Fruit fly (Drosophila melanogaster) whole organism, embryonic: ENCODE results near the gene CG14696.

ENCODE experiments used
- Adf1 ChIP-seq: fragments of 200-800 bp; sonication (Bioruptor generic); IDR thresholded peaks from 2 replicates; pipeline ENCODE4 v1.3.6; 2022; ENCODE audit warnings: missing biosample characterization, missing genetic modification characterization
- B-H1 ChIP-seq: fragments of 200-800 bp; sonication (Bioruptor generic); IDR thresholded peaks from 3 replicates; pipeline ENCODE4 v1.3.6; 2022; ENCODE audit warnings: missing biosample characterization, missing genetic modification characterization
- Bgb ChIP-seq: fragments of 200-800 bp; sonication (Bioruptor generic); IDR thresholded peaks from 2 replicates; pipeline ENCODE4 v1.3.6; 2022; ENCODE audit warnings: missing biosample characterization, missing genetic modification characterization; ENCODE audit not compliant: partially characterized antibody
- CG10147 ChIP-seq: fragments of 200-800 bp; sonication (Bioruptor generic); optimal IDR thresholded peaks from 2 replicates; lab custom pipeline; 2019; ENCODE audit warnings: missing biosample characterization, mild to moderate bottlenecking, missing genetic modification characterization, moderate library complexity
- CG10431 ChIP-seq: fragments of 200-800 bp; sonication (Bioruptor generic); optimal IDR thresholded peaks from 3 replicates; lab custom pipeline; 2018; ENCODE audit warnings: missing biosample characterization, mild to moderate bottlenecking, missing genetic modification characterization
- CG10543 ChIP-seq: fragments of 200-800 bp; sonication (Bioruptor generic); optimal IDR thresholded peaks from 3 replicates; lab custom pipeline; 2017; ENCODE audit warnings: missing biosample characterization, mild to moderate bottlenecking, missing genetic modification characterization, moderate library complexity
- CG11398 ChIP-seq: fragments of 200-800 bp; sonication (Bioruptor generic); optimal IDR thresholded peaks from 2 replicates; lab custom pipeline; 2016; ENCODE audit warnings: missing biosample characterization, missing genetic modification characterization
- CG12071 ChIP-seq: fragments of 200-800 bp; sonication (Bioruptor generic); optimal IDR thresholded peaks from 3 replicates; lab custom pipeline; 2018; ENCODE audit warnings: missing biosample characterization, mild to moderate bottlenecking, missing genetic modification characterization
- CG12391 ChIP-seq: fragments of 200-800 bp; sonication (Bioruptor generic); optimal IDR thresholded peaks from 3 replicates; lab custom pipeline; 2018; ENCODE audit warnings: missing biosample characterization, mild to moderate bottlenecking, missing genetic modification characterization, moderate library complexity
- CG13296 ChIP-seq: fragments of 200-800 bp; sonication (Bioruptor generic); optimal IDR thresholded peaks from 3 replicates; lab custom pipeline; 2018; ENCODE audit warnings: missing biosample characterization, mild to moderate bottlenecking, missing genetic modification characterization
- CG14667 ChIP-seq: fragments of 200-800 bp; sonication (Bioruptor generic); IDR thresholded peaks from 2 replicates; pipeline ENCODE4 v1.3.6; 2022; ENCODE audit warnings: missing biosample characterization, missing genetic modification characterization
- CG1647 ChIP-seq: fragments of 200-800 bp; sonication (Bioruptor generic); optimal IDR thresholded peaks from 3 replicates; lab custom pipeline; 2016; ENCODE audit warnings: missing biosample characterization, missing genetic modification characterization
- CG17385 ChIP-seq: fragments of 200-800 bp; sonication (Bioruptor generic); optimal IDR thresholded peaks from 3 replicates; lab custom pipeline; 2018; ENCODE audit warnings: missing biosample characterization, mild to moderate bottlenecking, missing genetic modification characterization
- CG2120 ChIP-seq: fragments of 200-800 bp; sonication (Bioruptor generic); optimal IDR thresholded peaks from 3 replicates; lab custom pipeline; 2016; ENCODE audit warnings: missing biosample characterization, missing genetic modification characterization
- CG2875 ChIP-seq: fragments of 200-800 bp; sonication (Bioruptor generic); optimal IDR thresholded peaks from 2 replicates; lab custom pipeline; 2017; ENCODE audit warnings: missing biosample characterization, mild to moderate bottlenecking, missing genetic modification characterization, missing genetic modification reagents
- CG31224 ChIP-seq: fragments of 200-800 bp; sonication (Bioruptor generic); IDR thresholded peaks from 2 replicates; pipeline ENCODE4 v1.3.6; 2022; ENCODE audit warnings: missing biosample characterization, missing genetic modification characterization
- CG32532 ChIP-seq: fragments of 200-800 bp; sonication (Bioruptor generic); IDR thresholded peaks from 2 replicates; pipeline ENCODE4 v1.3.6; 2022; ENCODE audit warnings: missing biosample characterization, missing genetic modification characterization
- CG34224 ChIP-seq: fragments of 200-800 bp; sonication (Bioruptor generic); IDR thresholded peaks from 3 replicates; pipeline ENCODE4 v1.3.6; 2022; ENCODE audit warnings: missing biosample characterization, missing genetic modification characterization; ENCODE audit not compliant: partially characterized antibody
- CG7357 ChIP-seq: fragments of 200-800 bp; sonication (Bioruptor generic); IDR thresholded peaks from 3 replicates; pipeline ENCODE4 v1.3.6; 2022; ENCODE audit warnings: missing biosample characterization, missing genetic modification characterization
- CG7556 ChIP-seq: fragments of 200-800 bp; sonication (Bioruptor generic); optimal IDR thresholded peaks from 2 replicates; lab custom pipeline; 2017; ENCODE audit warnings: missing biosample characterization, mild to moderate bottlenecking, missing genetic modification characterization
- CG8359 ChIP-seq: fragments of 200-800 bp; sonication (Bioruptor generic); optimal IDR thresholded peaks from 2 replicates; lab custom pipeline; 2017; ENCODE audit warnings: missing biosample characterization, mild to moderate bottlenecking, missing genetic modification characterization, borderline replicate concordance
- CG9817 ChIP-seq: fragments of 200-800 bp; sonication (Bioruptor generic); optimal IDR thresholded peaks from 2 replicates; lab custom pipeline; 2018; ENCODE audit warnings: missing biosample characterization, mild to moderate bottlenecking, missing genetic modification characterization, moderate library complexity
- CG9876 ChIP-seq: fragments of 200-800 bp; sonication (Bioruptor generic); optimal IDR thresholded peaks from 2 replicates; lab custom pipeline; 2016; ENCODE audit warnings: missing biosample characterization, missing genetic modification characterization
- CkIIα-i1 ChIP-seq: fragments of 200-800 bp; sonication (Bioruptor generic); IDR thresholded peaks from 2 replicates; pipeline ENCODE4 v1.3.6; 2022; ENCODE audit warnings: missing biosample characterization, missing genetic modification characterization
- CrebB ChIP-seq: fragments of 200-800 bp; sonication (Bioruptor generic); optimal IDR thresholded peaks from 3 replicates; lab custom pipeline; 2018; ENCODE audit warnings: missing biosample characterization, mild to moderate bottlenecking, missing genetic modification characterization
- Deaf1 ChIP-seq: fragments of 200-800 bp; optimal IDR thresholded peaks from 3 replicates; lab custom pipeline; 2019; ENCODE audit warnings: missing biosample characterization, mild to moderate bottlenecking, missing genetic modification characterization, moderate library complexity
- HLH54F ChIP-seq: fragments of 200-800 bp; sonication (Bioruptor generic); optimal IDR thresholded peaks from 3 replicates; lab custom pipeline; 2016; ENCODE audit warnings: missing biosample characterization, missing genetic modification characterization
- Mad ChIP-seq: fragments of 200-800 bp; sonication (Bioruptor generic); optimal IDR thresholded peaks from 2 replicates; lab custom pipeline; 2016; ENCODE audit warnings: missing biosample characterization, missing genetic modification characterization
- Mrtf ChIP-seq: fragments of 200-800 bp; sonication (Bioruptor generic); IDR thresholded peaks from 3 replicates; pipeline ENCODE4 v1.3.6; 2022; ENCODE audit warnings: missing biosample characterization, missing genetic modification characterization
- ac ChIP-seq: fragments of 200-800 bp; sonication (Bioruptor generic); optimal IDR thresholded peaks from 3 replicates; lab custom pipeline; 2017; ENCODE audit warnings: missing biosample characterization, mild to moderate bottlenecking, missing genetic modification characterization
- bigmax ChIP-seq: fragments of 200-800 bp; sonication (Bioruptor generic); optimal IDR thresholded peaks from 2 replicates; lab custom pipeline; 2018; ENCODE audit warnings: missing biosample characterization, mild to moderate bottlenecking, missing genetic modification characterization
- bsh ChIP-seq, 2 experiments: fragments of 200-800 bp; sonication (Bioruptor generic); optimal IDR thresholded peaks; 2 replicates each; lab custom pipeline; 2017 to 2018; ENCODE audit warnings: mild to moderate bottlenecking in 2 of 2, missing biosample characterization in 2 of 2, missing genetic modification characterization in 2 of 2, moderate library complexity in 1 of 2
- cwo ChIP-seq: fragments of 200-800 bp; sonication (Bioruptor generic); optimal IDR thresholded peaks from 3 replicates; lab custom pipeline; 2017; ENCODE audit warnings: missing biosample characterization, missing genetic modification characterization, mild to moderate bottlenecking, moderate library complexity, missing genetic modification reagents
- exex ChIP-seq: fragments of 200-800 bp; sonication (Bioruptor generic); optimal IDR thresholded peaks from 4 replicates; lab custom pipeline; 2018; ENCODE audit warnings: missing biosample characterization, mild to moderate bottlenecking, missing genetic modification characterization, moderate library complexity
- her ChIP-seq: fragments of 200-800 bp; sonication (Bioruptor generic); optimal IDR thresholded peaks from 2 replicates; lab custom pipeline; 2016; ENCODE audit warnings: missing biosample characterization, missing genetic modification characterization
- kah ChIP-seq: fragments of 200-800 bp; sonication (Bioruptor generic); optimal IDR thresholded peaks from 2 replicates; lab custom pipeline; 2018; ENCODE audit warnings: missing biosample characterization, mild to moderate bottlenecking, missing genetic modification characterization
- p53 ChIP-seq: fragments of 200-800 bp; sonication (Bioruptor generic); optimal IDR thresholded peaks from 2 replicates; lab custom pipeline; 2016; ENCODE audit warnings: missing biosample characterization, missing genetic modification characterization
- psq ChIP-seq: fragments of 200-800 bp; sonication (Bioruptor generic); optimal IDR thresholded peaks from 2 replicates; lab custom pipeline; 2017; ENCODE audit warnings: missing biosample characterization, missing genetic modification characterization
- salm ChIP-seq: fragments of 200-800 bp; sonication (Bioruptor generic); optimal IDR thresholded peaks from 2 replicates; lab custom pipeline; 2018; ENCODE audit warnings: missing biosample characterization, mild to moderate bottlenecking, missing genetic modification characterization
- sc ChIP-seq, 3 experiments: fragments of >200 bp in 2 of 3; fragments of 200-800 bp in 1 of 3; sonication (Bioruptor generic) in 1 of 3; optimal IDR thresholded peaks; 2 replicates in 2 of 3; 3 replicates in 1 of 3; lab custom pipeline; 2017; ENCODE audit warnings: mild to moderate bottlenecking in 1 of 3, missing biosample characterization in 1 of 3, missing genetic modification characterization in 1 of 3, missing genetic modification reagents in 1 of 3
- scrt ChIP-seq: fragments of 200-800 bp; sonication (Bioruptor generic); optimal IDR thresholded peaks from 2 replicates; lab custom pipeline; 2018; ENCODE audit warnings: missing biosample characterization, mild to moderate bottlenecking, missing genetic modification characterization, moderate library complexity
- sens ChIP-seq: fragments of 200-800 bp; sonication (Bioruptor generic); peaks from one replicate; lab custom pipeline; 2016; ENCODE audit warnings: missing biosample characterization, missing genetic modification characterization
- shn ChIP-seq: fragments of 200-800 bp; sonication (Bioruptor generic); optimal IDR thresholded peaks from 3 replicates; lab custom pipeline; 2016; ENCODE audit warnings: missing biosample characterization, missing genetic modification characterization
- so ChIP-seq: fragments of 200-800 bp; sonication (Bioruptor generic); IDR thresholded peaks from 3 replicates; pipeline ENCODE4 v1.3.6; 2022; ENCODE audit warnings: missing biosample characterization, missing genetic modification characterization
- unc-4 ChIP-seq: fragments of 200-800 bp; sonication (Bioruptor generic); IDR thresholded peaks from 2 replicates; pipeline ENCODE4 v1.3.6; 2022; ENCODE audit warnings: missing biosample characterization, missing genetic modification characterization; ENCODE audit not compliant: partially characterized antibody

CG14696 gene

DNA sequence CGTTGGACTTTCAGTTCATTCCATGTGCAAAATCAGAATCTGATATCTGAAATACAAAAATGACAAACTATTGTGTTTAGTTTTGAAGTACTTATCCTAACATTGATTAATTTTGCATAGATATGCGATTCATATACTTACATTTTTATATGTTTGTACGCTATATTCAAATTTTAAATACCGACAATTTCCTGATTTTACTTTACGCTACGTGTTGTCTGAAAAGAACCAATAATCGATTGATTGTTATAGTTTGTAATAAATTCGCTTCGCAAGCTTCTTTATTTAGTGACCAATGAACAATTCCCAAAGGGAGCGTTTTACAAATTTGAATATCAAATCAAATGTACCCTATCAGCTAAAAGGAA lies 4.7 kb upstream of the CG14696 start, which contains the start of gene Ak3:
Gene Ak3, minus strand, starts transcription at position 69 of the 368 bp plus-strand sequence.
- TF ChIP-seq CkIIα-i1 (GFP tag; lab: Robert Waterston, UW) (no peak), sens (GFP tag; lab: Kevin White, UChicago) (peak; percentile 43), unc-4 (GFP tag; lab: Robert Waterston, UW) (0 out of 2 replicates have a peak, but pooled peaks have one; percentile 3), scrt (GFP tag; lab: Kevin White, UChicago) (no peak), CG2875 (GFP tag; lab: Kevin White, UChicago) (no peak)
- TF ChIP-seq, all 482 proteins: peak for 2

DNA sequence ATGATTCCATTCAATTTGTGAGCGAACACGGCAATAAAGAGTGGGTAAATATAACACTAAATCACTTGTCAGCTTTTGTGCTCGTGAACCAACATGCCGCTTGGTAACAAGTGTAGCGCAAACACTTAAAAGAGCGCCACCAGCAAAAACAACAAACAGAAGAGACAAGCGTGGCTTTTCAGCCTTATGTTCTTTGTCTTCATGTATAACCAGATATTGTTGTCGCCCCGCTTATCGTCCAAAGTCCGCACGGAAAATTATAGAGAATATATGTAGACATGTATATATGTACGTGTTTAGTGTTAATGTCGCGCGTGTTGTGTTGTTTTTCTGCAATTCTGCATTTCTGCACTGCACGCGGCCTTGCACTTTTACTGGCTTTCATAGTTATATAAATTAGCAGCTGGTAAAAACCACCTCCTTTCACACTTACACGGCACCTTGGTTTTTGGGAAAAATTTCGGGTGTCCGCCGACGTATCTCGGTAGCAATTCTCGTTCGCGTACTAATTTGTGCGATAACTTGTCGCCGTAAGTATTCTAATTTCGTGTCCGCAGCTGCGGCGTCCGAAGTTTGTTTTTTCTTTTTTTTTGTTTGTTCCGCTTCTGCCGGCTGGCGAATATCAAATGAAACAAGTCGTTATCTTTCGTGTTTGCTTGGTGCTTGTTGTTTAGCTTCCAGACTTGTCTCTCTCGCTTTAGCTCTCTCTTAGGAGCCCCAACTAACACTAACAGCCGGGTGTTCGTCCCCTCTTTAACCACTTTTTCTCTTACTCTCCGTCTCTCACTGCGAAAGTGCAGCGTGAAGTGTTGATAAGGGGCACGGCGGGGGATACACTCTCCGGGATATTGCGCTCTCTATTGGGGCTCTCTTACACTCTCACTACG lies 4.1 kb upstream of the CG14696 start:
- TF ChIP-seq CG13296 (peak; percentile 34), bigmax (GFP tag; lab: Kevin White, UChicago) (no peak), CG12071 (peak; percentile 54), CG10431 (GFP tag; lab: Kevin White, UChicago) (peak; percentile 49), CG9817 (no peak), shn (GFP tag; lab: Kevin White, UChicago) (peak; percentile 37), CG31224 (GFP tag; lab: Robert Waterston, UW) (0 out of 2 replicates have a peak, but pooled peaks have one; percentile 16), exex (tag; lab: Kevin White, UChicago) (peak; percentile 58), salm (tag; lab: Kevin White, UChicago) (no peak), CG10147 (GFP tag; lab: Kevin White, UChicago) (peak; percentile 20), ac (GFP tag; lab: Kevin White, UChicago) (no peak), CG14667 (GFP tag; lab: Robert Waterston, UW) (no peak), bsh (GFP tag; optimal IDR thresholded peaks at IDR 0.05; lab: Kevin White, UChicago) (peak; percentile 4 to 82), Mrtf (GFP tag; lab: Robert Waterston, UW) (no peak), CG8359 (GFP tag; lab: Kevin White, UChicago) (no peak), CG12391 (peak; percentile 2), p53 (no peak), Adf1 (peak; percentile 52; the same call in 1 of the 2 replicates), Bgb (GFP tag; lab: Robert Waterston, UW) (0 out of 2 replicates have a peak, but pooled peaks have one; percentile 34), CG11398 (GFP tag; lab: Kevin White, UChicago) (no peak), Mad (GFP tag; lab: Kevin White, UChicago) (no peak), kah (peak; percentile 79), scrt (GFP tag; lab: Kevin White, UChicago) (peak; percentile 16), CG34224 (GFP tag; lab: Robert Waterston, UW) (peak; percentile 52), psq (GFP tag; lab: Kevin White, UChicago) (no peak), so (GFP tag; lab: Robert Waterston, UW) (peak; percentile 51; the same call in 1 of the 3 replicates), CG2120 (peak; percentile 43), HLH54F (no peak), CG7556 (peak; percentile 38), CG1647 (GFP tag; lab: Kevin White, UChicago) (no peak), CrebB (tag; lab: Kevin White, UChicago) (peak; percentile 42), sc (optimal IDR thresholded peaks at IDR 0.05; lab: Kevin White, UChicago) (no peak), sc (GFP tag; optimal IDR thresholded peaks at IDR 0.05; lab: Kevin White, UChicago) (no peak), her (peak; percentile 4), CG9876 (GFP tag; lab: Kevin White, UChicago) (no peak), CG10543 (GFP tag; lab: Kevin White, UChicago) (peak; percentile 33), B-H1 (GFP tag; lab: Robert Waterston, UW) (no peak), CG7357 (no peak), Deaf1 (peak; percentile 61), cwo (GFP tag; lab: Kevin White, UChicago) (peak; percentile 53), CG32532 (peak; percentile 73), CG17385 (GFP tag; lab: Kevin White, UChicago) (peak; percentile 65)
